Fruit fly (Drosophila melanogaster) whole organism, prepupa: ENCODE measurements around the gene CG2147.
A peak's percentile ranks its signal among the peaks of the same experiment; 100 is the strongest.

ENCODE experiments used
- Blimp-1 ChIP-seq: fragments of 200-800 bp; sonication (Bioruptor generic); optimal IDR thresholded peaks from 3 replicates; lab custom pipeline; 2017; ENCODE audit warnings: missing biosample characterization, missing genetic modification characterization, mild to moderate bottlenecking, moderate library complexity, missing genetic modification reagents
- CG11294 ChIP-seq: fragments of 200-800 bp; sonication (Bioruptor generic); IDR thresholded peaks from 2 replicates; pipeline ENCODE4 v1.3.6; 2022; ENCODE audit warnings: missing biosample characterization, missing genetic modification characterization
- CG11762 ChIP-seq: fragments of 200-800 bp; sonication (Bioruptor generic); optimal IDR thresholded peaks from 3 replicates; lab custom pipeline; 2016; ENCODE audit warnings: missing biosample characterization, missing genetic modification characterization; ENCODE audit not compliant: insufficient read depth
- CG15336 ChIP-seq: fragments of 200-800 bp; sonication (Bioruptor generic); IDR thresholded peaks from 2 replicates; pipeline ENCODE4 v1.3.6; 2022; ENCODE audit warnings: missing biosample characterization, missing genetic modification characterization
- CG1621 ChIP-seq: fragments of 200-800 bp; sonication (Bioruptor generic); optimal IDR thresholded peaks from 3 replicates; lab custom pipeline; 2018; ENCODE audit warnings: missing biosample characterization, mild to moderate bottlenecking, missing genetic modification characterization
- CG16779 ChIP-seq: fragments of 200-800 bp; sonication (Bioruptor generic); optimal IDR thresholded peaks from 3 replicates; lab custom pipeline; 2017; ENCODE audit warnings: missing biosample characterization, mild to moderate bottlenecking, missing genetic modification characterization
- CG31627 ChIP-seq: fragments of 200-800 bp; sonication (Bioruptor generic); optimal IDR thresholded peaks from 3 replicates; lab custom pipeline; 2016; ENCODE audit warnings: missing biosample characterization, missing genetic modification characterization
- CG32006 ChIP-seq: fragments of 200-800 bp; sonication (Bioruptor generic); optimal IDR thresholded peaks from 3 replicates; lab custom pipeline; 2017; ENCODE audit warnings: missing biosample characterization, mild to moderate bottlenecking, missing genetic modification characterization
- CG3919 ChIP-seq: fragments of 200-800 bp; sonication (Bioruptor generic); optimal IDR thresholded peaks from 3 replicates; lab custom pipeline; 2016; ENCODE audit warnings: missing biosample characterization, missing genetic modification characterization
- CG4318 ChIP-seq: fragments of 200-800 bp; sonication (Bioruptor generic); optimal IDR thresholded peaks from 3 replicates; lab custom pipeline; 2017; ENCODE audit warnings: missing biosample characterization, mild to moderate bottlenecking, missing genetic modification characterization
- CG6163 ChIP-seq: fragments of 200-800 bp; sonication (Bioruptor generic); IDR thresholded peaks from 3 replicates; pipeline ENCODE4 v1.3.6; 2022; ENCODE audit warnings: missing biosample characterization, missing genetic modification characterization
- CG6276 ChIP-seq: fragments of 200-800 bp; sonication (Bioruptor generic); optimal IDR thresholded peaks from 2 replicates; lab custom pipeline; 2017; ENCODE audit warnings: missing biosample characterization, mild to moderate bottlenecking, missing genetic modification characterization
- CG6792 ChIP-seq: fragments of 200-800 bp; sonication (Bioruptor generic); optimal IDR thresholded peaks from 3 replicates; lab custom pipeline; 2016; ENCODE audit warnings: missing biosample characterization, missing genetic modification characterization
- CG6808 ChIP-seq: fragments of 200-800 bp; sonication (Bioruptor generic); optimal IDR thresholded peaks from 3 replicates; lab custom pipeline; 2017; ENCODE audit warnings: missing biosample characterization, missing genetic modification characterization, mild to moderate bottlenecking, moderate library complexity, missing genetic modification reagents
- CG6854 ChIP-seq: fragments of 200-800 bp; sonication (Bioruptor generic); optimal IDR thresholded peaks from 2 replicates; lab custom pipeline; 2017; ENCODE audit warnings: missing biosample characterization, mild to moderate bottlenecking, missing genetic modification characterization
- CG7368 ChIP-seq: fragments of 200-800 bp; sonication (Bioruptor generic); optimal IDR thresholded peaks from 3 replicates; lab custom pipeline; 2016; ENCODE audit warnings: missing biosample characterization, missing genetic modification characterization
- CG8319 ChIP-seq: fragments of 200-800 bp; sonication (Bioruptor generic); optimal IDR thresholded peaks from 3 replicates; lab custom pipeline; 2016; ENCODE audit warnings: missing biosample characterization, missing genetic modification characterization
- CG8632 ChIP-seq: fragments of 200-800 bp; sonication (Bioruptor generic); optimal IDR thresholded peaks from 3 replicates; lab custom pipeline; 2016; ENCODE audit warnings: missing biosample characterization, missing genetic modification characterization
- CG9139 ChIP-seq: fragments of 200-800 bp; sonication (Bioruptor generic); optimal IDR thresholded peaks from 3 replicates; lab custom pipeline; 2017; ENCODE audit warnings: missing biosample characterization, mild to moderate bottlenecking, missing genetic modification characterization
- Eip78C ChIP-seq: fragments of 200-800 bp; sonication (Bioruptor generic); peaks from one replicate; lab custom pipeline; 2016; ENCODE audit warnings: missing biosample characterization, missing genetic modification characterization
- Eip93F ChIP-seq: fragments of 200-800 bp; sonication (Bioruptor generic); optimal IDR thresholded peaks from 2 replicates; lab custom pipeline; 2016; ENCODE audit warnings: missing biosample characterization, mild to moderate bottlenecking, missing genetic modification characterization
- Ets96B ChIP-seq: fragments of 200-800 bp; optimal IDR thresholded peaks from 2 replicates; lab custom pipeline; 2019; ENCODE audit warnings: missing biosample characterization, mild to moderate bottlenecking, missing genetic modification characterization, moderate library complexity
- Hr38 ChIP-seq: sonication (Bioruptor generic); optimal IDR thresholded peaks from 2 replicates; lab custom pipeline; 2016; ENCODE audit warnings: missing biosample characterization, missing genetic modification characterization
- Hr39 ChIP-seq: fragments of 200-800 bp; sonication (Bioruptor generic); optimal IDR thresholded peaks from 2 replicates; lab custom pipeline; 2016; ENCODE audit warnings: missing biosample characterization, missing genetic modification characterization
- Hr4 ChIP-seq: fragments of 200-800 bp; sonication (Bioruptor generic); optimal IDR thresholded peaks from 3 replicates; lab custom pipeline; 2016; ENCODE audit warnings: missing biosample characterization, missing genetic modification characterization
- Lpt ChIP-seq: fragments of 200-800 bp; sonication (Bioruptor generic); optimal IDR thresholded peaks from 3 replicates; lab custom pipeline; 2016; ENCODE audit warnings: missing biosample characterization, missing genetic modification characterization
- OdsH ChIP-seq: fragments of 200-800 bp; sonication (Bioruptor generic); optimal IDR thresholded peaks from 3 replicates; lab custom pipeline; 2016; ENCODE audit warnings: missing biosample characterization, missing genetic modification characterization
- Smox ChIP-seq: fragments of 200-800 bp; sonication (Bioruptor generic); optimal IDR thresholded peaks from 3 replicates; lab custom pipeline; 2016; ENCODE audit warnings: missing biosample characterization, missing genetic modification characterization
- Sox102F ChIP-seq: fragments of 200-800 bp; sonication (Bioruptor generic); optimal IDR thresholded peaks from 2 replicates; lab custom pipeline; 2016; ENCODE audit warnings: missing biosample characterization, mild to moderate bottlenecking, missing genetic modification characterization
- Sox14 ChIP-seq: fragments of 200-800 bp; sonication (Bioruptor generic); optimal IDR thresholded peaks from 3 replicates; lab custom pipeline; 2016; ENCODE audit warnings: missing biosample characterization, missing genetic modification characterization
- Sox15 ChIP-seq: fragments of 200-800 bp; sonication (Bioruptor generic); optimal IDR thresholded peaks from 3 replicates; lab custom pipeline; 2016; ENCODE audit warnings: missing biosample characterization, missing genetic modification characterization
- acj6 ChIP-seq: fragments of 200-800 bp; sonication (Bioruptor generic); optimal IDR thresholded peaks from 3 replicates; lab custom pipeline; 2016; ENCODE audit warnings: missing biosample characterization, missing genetic modification characterization
- dsx ChIP-seq: fragments of 200-800 bp; optimal IDR thresholded peaks from 3 replicates; lab custom pipeline; 2019; ENCODE audit warnings: missing biosample characterization, mild to moderate bottlenecking, missing genetic modification characterization, moderate library complexity; ENCODE audit not compliant: poor library complexity, severe bottlenecking
- esn ChIP-seq: fragments of 200-800 bp; sonication (Bioruptor generic); optimal IDR thresholded peaks from 2 replicates; lab custom pipeline; 2016; ENCODE audit warnings: missing biosample characterization, mild to moderate bottlenecking, missing genetic modification characterization, moderate library complexity
- fd59A ChIP-seq: fragments of 200-800 bp; sonication (Bioruptor generic); optimal IDR thresholded peaks from 2 replicates; lab custom pipeline; 2017; ENCODE audit warnings: missing biosample characterization, mild to moderate bottlenecking, missing genetic modification characterization, missing genetic modification reagents
- fd85E ChIP-seq: fragments of 200-800 bp; sonication (Bioruptor generic); optimal IDR thresholded peaks from 3 replicates; lab custom pipeline; 2016; ENCODE audit warnings: missing biosample characterization, missing genetic modification characterization
- fkh ChIP-seq: fragments of 200-800 bp; sonication (Bioruptor generic); optimal IDR thresholded peaks from 3 replicates; lab custom pipeline; 2017; ENCODE audit warnings: missing biosample characterization, mild to moderate bottlenecking, missing genetic modification characterization, moderate library complexity
- lz ChIP-seq: fragments of 200-800 bp; sonication (Bioruptor generic); optimal IDR thresholded peaks from 3 replicates; lab custom pipeline; 2016; ENCODE audit warnings: missing biosample characterization, missing genetic modification characterization
- net ChIP-seq: fragments of 200-800 bp; sonication (Bioruptor generic); optimal IDR thresholded peaks from 3 replicates; lab custom pipeline; 2016; ENCODE audit warnings: missing biosample characterization, missing genetic modification characterization
- pdm3 ChIP-seq: fragments of 200-800 bp; sonication (Bioruptor generic); optimal IDR thresholded peaks from 3 replicates; lab custom pipeline; 2016; ENCODE audit warnings: missing biosample characterization, missing genetic modification characterization
- salr ChIP-seq, 2 experiments: fragments of 200-800 bp; sonication (Bioruptor generic); optimal IDR thresholded peaks; 3 replicates each; lab custom pipeline; 2016 to 2018; ENCODE audit warnings: missing biosample characterization in 2 of 2, missing genetic modification characterization in 2 of 2, mild to moderate bottlenecking in 1 of 2
- ss ChIP-seq, 2 experiments: fragments of 200-800 bp; sonication (Bioruptor generic); optimal IDR thresholded peaks; 2 replicates in 1 of 2; 3 replicates in 1 of 2; lab custom pipeline; 2017 to 2018; ENCODE audit warnings: mild to moderate bottlenecking in 2 of 2, missing biosample characterization in 2 of 2, missing genetic modification characterization in 2 of 2, moderate library complexity in 1 of 2
- vri ChIP-seq: fragments of 200-800 bp; sonication (Bioruptor generic); optimal IDR thresholded peaks from 3 replicates; lab custom pipeline; 2016; ENCODE audit warnings: missing biosample characterization, mild to moderate bottlenecking, missing genetic modification characterization

Gene CG2147

DNA sequence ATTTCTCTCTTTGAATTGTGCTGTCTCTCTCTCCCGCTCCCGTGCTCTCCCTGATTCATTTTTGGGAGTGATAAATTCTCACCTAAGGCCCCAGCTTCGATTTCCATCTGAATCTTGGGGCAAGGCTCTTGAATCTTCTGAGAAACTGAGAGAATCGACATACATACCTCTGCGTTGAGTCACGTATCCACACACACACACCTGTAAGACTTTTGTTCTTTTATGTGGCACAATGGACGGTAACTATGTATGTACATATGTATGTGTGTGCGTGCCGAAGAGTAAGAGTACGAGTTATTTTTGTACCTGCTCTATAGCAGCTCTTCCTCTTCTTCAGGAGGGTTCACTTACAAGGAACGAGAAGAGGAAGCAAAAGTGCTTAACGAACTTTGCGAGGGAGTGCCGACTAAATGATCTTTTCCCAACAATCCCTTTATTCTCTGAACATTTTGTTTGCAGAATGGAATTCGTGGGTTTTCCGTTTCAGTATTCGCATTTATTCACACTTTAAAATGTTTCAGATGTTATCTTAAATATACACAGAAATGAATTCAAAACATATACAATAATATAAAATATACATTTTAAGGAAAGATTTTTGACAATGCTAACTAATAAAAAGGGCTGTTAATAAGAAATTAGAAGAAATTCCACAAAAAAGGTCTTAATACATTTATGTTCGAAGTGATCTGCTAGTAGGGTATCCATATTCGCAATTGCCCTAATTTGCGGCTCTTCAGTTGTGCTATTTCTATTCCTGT lies 25.2 kb upstream of the CG2147 start (continued):
- peak; percentile 43 for TF ChIP-seq CG6792
- TF ChIP-seq Ets96B (tag; lab: Kevin White, UChicago) = peak; percentile 81
- TF ChIP-seq OdsH (GFP tag; lab: Kevin White, UChicago) = peak; percentile 64
- TF ChIP-seq CG1621 = peak; percentile 7
- TF ChIP-seq fd59A (GFP tag; lab: Kevin White, UChicago) = peak; percentile 74
- peak; percentile 9 for TF ChIP-seq CG9139
- TF ChIP-seq Hr38 = no peak
- TF ChIP-seq Eip78C = peak; percentile 88
- TF ChIP-seq CG6808 = peak; percentile 79
- peak; percentile 68 for TF ChIP-seq CG32006 (GFP tag; lab: Kevin White, UChicago)
- no peak for TF ChIP-seq CG6854 (GFP tag; lab: Kevin White, UChicago)
- TF ChIP-seq Eip93F = no peak
- peak; percentile 58 for TF ChIP-seq CG8632 (GFP tag; lab: Kevin White, UChicago)
- no peak for TF ChIP-seq Sox15
- TF ChIP-seq CG11762 (GFP tag; lab: Kevin White, UChicago) = no peak
- TF ChIP-seq fd85E (GFP tag; lab: Kevin White, UChicago) = no peak
- TF ChIP-seq CG11294 (GFP tag; lab: Robert Waterston, UW) = no peak
- no peak for TF ChIP-seq fkh
- TF ChIP-seq CG4318 (GFP tag; lab: Kevin White, UChicago) = no peak
- TF ChIP-seq CG3919 = peak; percentile 39
- peak; percentile 4 for TF ChIP-seq Lpt (GFP tag; lab: Kevin White, UChicago)
- TF ChIP-seq Blimp-1 = no peak
- TF ChIP-seq net (GFP tag; lab: Kevin White, UChicago) = peak; percentile 20
- TF ChIP-seq CG6276 (GFP tag; lab: Kevin White, UChicago) = peak; percentile 8
- no peak for TF ChIP-seq Hr4
- no peak for TF ChIP-seq CG6163 (GFP tag; lab: Robert Waterston, UW)
- TF ChIP-seq vri (GFP tag; lab: Kevin White, UChicago) = no peak
- peak; percentile 18 for TF ChIP-seq esn (GFP tag; lab: Kevin White, UChicago)
- TF ChIP-seq CG16779 = peak; percentile 12
- TF ChIP-seq ss (GFP tag; optimal IDR thresholded peaks at IDR 0.05; lab: Kevin White, UChicago) = peak; percentile 32 to 35
- TF ChIP-seq salr (GFP tag; optimal IDR thresholded peaks at IDR 0.05; lab: Kevin White, UChicago) = peak; percentile 40 to 75
- no peak for TF ChIP-seq Hr39 (GFP tag; lab: Kevin White, UChicago)
- TF ChIP-seq CG31627 (GFP tag; lab: Kevin White, UChicago) = no peak
- no peak for TF ChIP-seq Sox102F (GFP tag; lab: Kevin White, UChicago)
- no peak for TF ChIP-seq CG8319 (GFP tag; lab: Kevin White, UChicago)
- TF ChIP-seq dsx (GFP tag; lab: Kevin White, UChicago) = peak; percentile 52
- TF ChIP-seq Sox14 (GFP tag; lab: Kevin White, UChicago) = peak; percentile 7
- TF ChIP-seq acj6 = peak; percentile 67
- peak; percentile 16 for TF ChIP-seq lz (GFP tag; lab: Kevin White, UChicago)
- TF ChIP-seq pdm3 (GFP tag; lab: Kevin White, UChicago) = peak; percentile 62
- peak; percentile 3 for TF ChIP-seq Smox (GFP tag; lab: Kevin White, UChicago)
- TF ChIP-seq CG15336 (GFP tag; lab: Robert Waterston, UW) = no peak
- no peak for TF ChIP-seq CG7368 (GFP tag; lab: Kevin White, UChicago)
